Worm (Caenorhabditis elegans) whole organism, L4 larva: ENCODE results near the gene C50B8.4.

Experiments
- D1046.2 ChIP-seq: fragments of 200-800 bp; sonication (Bioruptor generic); IDR thresholded peaks from 2 replicates; pipeline ENCODE4 v1.3.6; 2022; ENCODE audit warnings: missing genetic modification characterization, missing compliant biosample characterization
- F10B5.3 ChIP-seq: sonication (generic microtip); optimal IDR thresholded peaks from 2 replicates; lab custom pipeline; 2016; ENCODE audit warnings: mild to moderate bottlenecking, missing genetic modification characterization, missing compliant biosample characterization
- F26F4.8 ChIP-seq: fragments of 200-800 bp; sonication (Bioruptor generic); conservative IDR thresholded peaks from 2 replicates; pipeline ENCODE4 v1.3.6; 2022; ENCODE audit warnings: missing genetic modification characterization, missing compliant biosample characterization
- F37D6.2 ChIP-seq: sonication (generic microtip); optimal IDR thresholded peaks from 2 replicates; lab custom pipeline; 2016; ENCODE audit warnings: mild to moderate bottlenecking, missing genetic modification characterization, missing compliant biosample characterization
- T20F7.1 ChIP-seq: fragments of 200-800 bp; sonication (Bioruptor generic); optimal IDR thresholded peaks from 2 replicates; lab custom pipeline; 2018; ENCODE audit warnings: mild to moderate bottlenecking, missing genetic modification characterization, missing compliant biosample characterization
- Y105C5A.15 ChIP-seq: fragments of 200-800 bp; sonication (Bioruptor generic); IDR thresholded peaks from 2 replicates; pipeline ENCODE4 v1.3.6; 2022; ENCODE audit warnings: missing genetic modification characterization, missing compliant biosample characterization
- aha-1 ChIP-seq: fragments of 150-350 bp; peaks from one replicate; lab custom pipeline; 2014; ENCODE audit warnings: missing biosample characterization, missing genetic modification characterization
- aly-2 ChIP-seq: sonication (generic microtip); optimal IDR thresholded peaks from 2 replicates; lab custom pipeline; 2018; ENCODE audit warnings: missing biosample characterization, missing genetic modification characterization
- ceh-20 ChIP-seq: fragments of 200-800 bp; sonication (Bioruptor generic); IDR thresholded peaks from 2 replicates; pipeline ENCODE4 v1.3.6; 2022; ENCODE audit warnings: missing genetic modification reagents, missing genetic modification characterization, missing compliant biosample characterization
- ceh-28 ChIP-seq: fragments of 150-350 bp; optimal IDR thresholded peaks from 2 replicates; lab custom pipeline; 2014; ENCODE audit warnings: missing biosample characterization, missing genetic modification reagents, missing genetic modification characterization
- ceh-44 ChIP-seq: fragments of 200-800 bp; sonication (Bioruptor generic); IDR thresholded peaks from 2 replicates; pipeline ENCODE4 v1.3.6; 2022; ENCODE audit warnings: missing genetic modification reagents, missing genetic modification characterization, missing compliant biosample characterization
- ceh-62 ChIP-seq: sonication (generic microtip); optimal IDR thresholded peaks from 2 replicates; lab custom pipeline; 2017; ENCODE audit warnings: missing biosample characterization, missing genetic modification characterization
- ces-1 ChIP-seq: fragments of 150-350 bp; sonication (generic microtip); optimal IDR thresholded peaks from 4 replicates; lab custom pipeline; 2014; ENCODE audit warnings: missing biosample characterization, missing genetic modification reagents, missing genetic modification characterization
- cey-2 ChIP-seq: sonication (generic microtip); optimal IDR thresholded peaks from 3 replicates; lab custom pipeline; 2017; ENCODE audit warnings: missing genetic modification characterization, mild to moderate bottlenecking, missing compliant biosample characterization, antibody characterized with exemption, borderline replicate concordance; ENCODE audit not compliant: insufficient read depth
- ctbp-1 ChIP-seq: fragments of 200-800 bp; sonication (Bioruptor generic); IDR thresholded peaks from 2 replicates; pipeline ENCODE4 v1.3.6; 2022; ENCODE audit warnings: missing genetic modification reagents, missing genetic modification characterization, missing compliant biosample characterization
- dmd-8 ChIP-seq: fragments of 200-800 bp; sonication (Bioruptor generic); IDR thresholded peaks from 2 replicates; pipeline ENCODE4 v1.3.6; 2022; ENCODE audit warnings: missing genetic modification characterization, missing compliant biosample characterization
- dmd-9 ChIP-seq: fragments of 200-800 bp; sonication (Bioruptor generic); IDR thresholded peaks from 2 replicates; pipeline ENCODE4 v1.3.6; 2022; ENCODE audit warnings: missing genetic modification reagents, missing genetic modification characterization, missing compliant biosample characterization
- dpl-1 ChIP-seq: fragments of 150-350 bp; optimal IDR thresholded peaks from 2 replicates; lab custom pipeline; 2014; ENCODE audit warnings: missing biosample characterization, missing genetic modification reagents, missing genetic modification characterization
- egl-43 ChIP-seq: fragments of 200-800 bp; sonication (Bioruptor generic); IDR thresholded peaks from 2 replicates; pipeline ENCODE4 v1.3.6; 2022; ENCODE audit warnings: missing genetic modification reagents, missing genetic modification characterization, missing compliant biosample characterization
- fkh-10 ChIP-seq: fragments of 150-350 bp; optimal IDR thresholded peaks from 2 replicates; lab custom pipeline; 2014; ENCODE audit warnings: missing biosample characterization, missing genetic modification reagents, missing genetic modification characterization
- hlh-11 ChIP-seq: fragments of 200-800 bp; sonication (Bioruptor generic); optimal IDR thresholded peaks from 2 replicates; lab custom pipeline; 2018; ENCODE audit warnings: mild to moderate bottlenecking, missing genetic modification characterization, missing compliant biosample characterization
- jun-1 ChIP-seq: fragments of 150-350 bp; optimal IDR thresholded peaks from 2 replicates; lab custom pipeline; 2014; ENCODE audit warnings: missing biosample characterization, missing genetic modification reagents, missing genetic modification characterization
- lin-1 ChIP-seq: fragments of 200-800 bp; sonication (Bioruptor generic); IDR thresholded peaks from 2 replicates; pipeline ENCODE4 v1.3.6; 2022; ENCODE audit warnings: missing genetic modification reagents, missing genetic modification characterization, missing compliant biosample characterization
- lin-29 ChIP-seq: fragments of 200-800 bp; sonication (Bioruptor generic); IDR thresholded peaks from 2 replicates; pipeline ENCODE4 v1.3.6; 2022; ENCODE audit warnings: missing genetic modification reagents, missing genetic modification characterization, missing compliant biosample characterization
- lin-38 ChIP-seq: fragments of 200-800 bp; sonication (Bioruptor generic); IDR thresholded peaks from 2 replicates; pipeline ENCODE4 v1.3.6; 2022; ENCODE audit warnings: missing genetic modification reagents, missing genetic modification characterization, missing compliant biosample characterization
- madf-5 ChIP-seq, 2 experiments: fragments of 200-800 bp; sonication (Bioruptor generic); IDR thresholded peaks; 2 replicates each; pipeline ENCODE4 v1.3.6; 2022; ENCODE audit warnings: missing compliant biosample characterization in 2 of 2, missing genetic modification characterization in 2 of 2
- mdl-1 ChIP-seq, 2 experiments: fragments of 150-350 bp in 1 of 2; sonication (generic microtip) in 1 of 2; optimal IDR thresholded peaks; 2 replicates each; lab custom pipeline; 2014 to 2017; ENCODE audit warnings: missing biosample characterization in 2 of 2, missing genetic modification characterization in 2 of 2
- mes-2 ChIP-seq: sonication (generic microtip); optimal IDR thresholded peaks from 2 replicates; lab custom pipeline; 2016; ENCODE audit warnings: missing genotype, mild to moderate bottlenecking, missing genetic modification characterization, missing compliant biosample characterization; ENCODE audit not compliant: poor library complexity, severe bottlenecking
- mxl-2 ChIP-seq: fragments of 200-800 bp; sonication (Bioruptor generic); conservative IDR thresholded peaks from 2 replicates; pipeline ENCODE4 v1.3.6; 2022; ENCODE audit warnings: missing genetic modification reagents, missing genetic modification characterization, missing compliant biosample characterization
- nhr-10 ChIP-seq: fragments of 150-350 bp; optimal IDR thresholded peaks from 2 replicates; lab custom pipeline; 2014; ENCODE audit warnings: missing biosample characterization, missing genetic modification characterization
- nhr-102 ChIP-seq: sonication (generic microtip); optimal IDR thresholded peaks from 2 replicates; lab custom pipeline; 2016; ENCODE audit warnings: mild to moderate bottlenecking, missing genetic modification characterization, moderate library complexity, missing compliant biosample characterization
- nhr-77 ChIP-seq: fragments of 150-350 bp; optimal IDR thresholded peaks from 2 replicates; lab custom pipeline; 2014; ENCODE audit warnings: missing biosample characterization, missing genetic modification characterization
- php-3 ChIP-seq: fragments of 200-800 bp; sonication (Bioruptor generic); IDR thresholded peaks from 2 replicates; pipeline ENCODE4 v1.3.6; 2022; ENCODE audit warnings: missing genetic modification reagents, missing genetic modification characterization, missing compliant biosample characterization
- set-16 ChIP-seq: fragments of 200-800 bp; sonication (Bioruptor generic); IDR thresholded peaks from 2 replicates; pipeline ENCODE4 v1.3.6; 2022; ENCODE audit warnings: missing genetic modification reagents, missing genetic modification characterization, missing compliant biosample characterization
- tra-1 ChIP-seq: fragments of 200-800 bp; sonication (Bioruptor generic); IDR thresholded peaks from 2 replicates; pipeline ENCODE4 v1.3.6; 2022; ENCODE audit warnings: missing genetic modification reagents, missing genetic modification characterization, missing compliant biosample characterization
- unc-62 ChIP-seq, 3 experiments: fragments of 150-350 bp in 1 of 3; sonication (generic microtip); optimal IDR thresholded peaks in 2 of 3; peaks in 1 of 3; 1 replicate in 1 of 3; 2 replicates in 2 of 3; lab custom pipeline; 2014 to 2017; ENCODE audit warnings: missing biosample characterization in 3 of 3, missing genetic modification characterization in 3 of 3, missing genetic modification reagents in 3 of 3, missing genotype in 1 of 3
- zag-1 ChIP-seq: fragments of 150-350 bp; optimal IDR thresholded peaks from 2 replicates; lab custom pipeline; 2014; ENCODE audit warnings: missing biosample characterization, missing genetic modification characterization
- zfp-2 ChIP-seq: sonication (generic microtip); optimal IDR thresholded peaks from 2 replicates; lab custom pipeline; 2016; ENCODE audit warnings: mild to moderate bottlenecking, missing genetic modification characterization, missing compliant biosample characterization
- zfp-3 ChIP-seq: fragments of 200-800 bp; sonication (Bioruptor generic); conservative IDR thresholded peaks from 2 replicates; pipeline ENCODE4 v1.3.6; 2022; ENCODE audit warnings: missing genetic modification reagents, missing genetic modification characterization, missing compliant biosample characterization
- ztf-11 ChIP-seq: fragments of 150-350 bp; optimal IDR thresholded peaks from 2 replicates; lab custom pipeline; 2014; ENCODE audit warnings: missing biosample characterization, missing genetic modification characterization

The C50B8.4 gene

DNA sequence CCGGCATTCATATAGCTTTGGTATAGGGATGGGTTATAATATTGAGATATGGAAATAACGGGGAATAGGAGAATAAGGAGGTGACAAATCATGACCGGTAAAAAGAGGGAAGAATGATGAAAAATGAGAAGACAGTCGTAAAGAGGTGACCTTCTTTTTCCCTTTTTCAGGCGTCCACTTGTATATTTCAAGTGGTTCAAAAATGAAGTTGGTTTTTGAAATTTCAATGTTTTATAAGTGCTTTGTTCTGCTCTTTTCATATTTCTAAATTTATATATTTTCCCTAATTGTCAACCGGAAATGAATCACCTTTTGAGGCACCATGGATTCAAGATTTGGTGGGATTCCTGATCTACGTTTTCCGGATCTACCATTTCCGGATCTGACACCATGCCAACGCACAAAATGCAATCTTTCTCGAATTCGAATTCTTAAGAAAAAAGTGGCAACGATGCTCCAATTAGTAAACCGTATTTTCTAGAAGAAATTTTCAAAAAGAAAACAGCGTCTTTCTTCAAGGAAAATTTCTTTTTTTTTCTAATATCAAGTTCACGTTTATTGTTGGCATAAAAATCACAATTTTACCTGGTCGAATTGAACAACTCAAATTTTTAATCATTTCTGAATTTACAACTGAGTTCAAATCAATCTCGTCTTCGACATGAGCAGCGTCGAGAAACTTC is 17.8 kb downstream of the C50B8.4 start, which contains the start of the genes F53F4.2 and F53F4.18:
F53F4.2 (minus strand) TSS at position 101 of the 683 bp plus-strand sequence.
F53F4.18 (plus strand) TSS at position 633 of the 683 bp plus-strand sequence.
- TF ChIP-seq zfp-3, result no peak
- no peak for TF ChIP-seq F37D6.2
- TF ChIP-seq ceh-20 (GFP tag; lab: Robert Waterston, UW), result no peak
- no peak for TF ChIP-seq ceh-44 (GFP tag; lab: Robert Waterston, UW)
- TF ChIP-seq egl-43 (GFP tag; lab: Robert Waterston, UW), result no peak
- TF ChIP-seq ztf-11 (tag; lab: Kevin White, UChicago), result no peak
- no peak for TF ChIP-seq ces-1 (GFP tag; lab: Kevin White, UChicago)
- TF ChIP-seq D1046.2, result no peak
- no peak for TF ChIP-seq set-16 (GFP tag; lab: Robert Waterston, UW)

DNA sequence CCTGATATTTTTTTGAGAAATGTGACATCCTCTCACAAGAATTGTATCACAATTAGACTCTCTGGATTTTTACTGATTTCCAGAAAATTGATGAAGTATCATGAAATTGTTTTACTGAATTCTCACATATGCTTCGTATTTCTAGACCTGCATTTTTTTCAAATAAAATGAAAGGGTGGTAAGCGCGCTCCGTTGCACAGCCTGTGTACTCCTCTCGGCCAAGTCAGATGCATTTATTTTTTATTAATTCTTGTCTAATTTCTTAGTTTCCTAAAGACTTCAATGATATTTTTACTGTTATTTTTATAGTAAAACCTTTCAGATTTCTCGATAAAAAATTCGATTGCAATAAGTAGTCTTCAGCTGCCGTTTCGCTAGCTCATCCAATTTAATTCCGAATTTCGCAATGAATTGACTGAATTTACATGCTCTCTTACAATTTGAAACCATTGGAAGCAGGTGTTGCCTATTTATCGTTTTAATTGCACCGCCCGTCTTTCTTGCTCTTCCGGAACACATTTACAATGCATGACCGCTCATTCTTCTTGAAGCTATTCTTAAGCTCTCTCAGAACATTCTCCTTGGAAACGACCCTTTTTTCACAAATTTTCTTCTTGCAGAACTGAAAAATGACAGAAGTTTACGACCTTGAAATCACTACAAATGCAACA is 19.8 kb downstream of the C50B8.4 start, which contains the start of gene tbcb-1:
tbcb-1 (plus strand) TSS at position 621 of the 671 bp plus-strand sequence.
- TF ChIP-seq nhr-77 (tag; lab: Kevin White, UChicago) (no peak), dpl-1 (GFP tag; lab: Kevin White, UChicago) (peak; percentile 56), lin-38 (peak; percentile 93), Y105C5A.15 (GFP tag; lab: Robert Waterston, UW) (no peak), ztf-11 (tag; lab: Kevin White, UChicago) (no peak), unc-62 (GFP tag; optimal IDR thresholded peaks at IDR 0.05 in 1 of 2; lab: Kevin White, UChicago) (peak in 1 of 2 experiments; percentile 53), unc-62 (tag; optimal IDR thresholded peaks at IDR 0.05; lab: Kevin White, UChicago) (no peak), mes-2 (tag; lab: Kevin White, UChicago) (peak; percentile 82), F26F4.8 (GFP tag; lab: Robert Waterston, UW) (no peak), T20F7.1 (GFP tag; lab: Kevin White, UChicago) (peak; percentile 46)
- TF ChIP-seq, all 104 proteins: peak for 5

DNA sequence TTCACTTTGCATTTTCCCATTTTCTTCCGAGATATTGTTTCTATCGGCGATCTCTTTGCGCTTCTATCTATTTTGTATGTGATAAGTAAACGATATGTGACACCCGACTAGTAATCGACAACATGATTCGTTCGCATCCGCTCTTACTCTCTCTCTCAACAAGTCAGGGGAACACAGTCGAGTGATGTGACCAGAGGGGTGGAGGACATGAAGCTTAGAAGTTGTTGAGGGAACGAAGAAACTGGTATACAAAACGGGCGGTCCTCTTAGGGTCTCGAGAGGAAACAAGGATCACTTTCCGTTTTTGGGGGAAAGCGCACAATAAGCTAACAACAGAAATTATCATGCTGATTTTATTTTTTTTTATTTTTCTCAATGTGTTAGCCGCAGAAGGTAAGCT is 21.3 kb downstream of the C50B8.4 start, which contains the start of gene F53F4.4:
F53F4.4 (plus strand) TSS at position 301 of the 400 bp plus-strand sequence.
- TF ChIP-seq cey-2 (tag; lab: Kevin White, UChicago), result no peak
- TF ChIP-seq unc-62 (GFP tag; optimal IDR thresholded peaks at IDR 0.05 in 1 of 2; lab: Kevin White, UChicago), result peak in 1 of 2 experiments; percentile 32
- no peak for TF ChIP-seq unc-62 (tag; optimal IDR thresholded peaks at IDR 0.05; lab: Kevin White, UChicago)
- peak; percentile 37 for TF ChIP-seq aha-1 (tag; lab: Kevin White, UChicago)
- peak; percentile 41 for TF ChIP-seq lin-38
- TF ChIP-seq egl-43 (GFP tag; lab: Robert Waterston, UW), result peak; percentile 25; the same call in 1 of the 2 replicates
- TF ChIP-seq ztf-11 (tag; lab: Kevin White, UChicago), result no peak

DNA sequence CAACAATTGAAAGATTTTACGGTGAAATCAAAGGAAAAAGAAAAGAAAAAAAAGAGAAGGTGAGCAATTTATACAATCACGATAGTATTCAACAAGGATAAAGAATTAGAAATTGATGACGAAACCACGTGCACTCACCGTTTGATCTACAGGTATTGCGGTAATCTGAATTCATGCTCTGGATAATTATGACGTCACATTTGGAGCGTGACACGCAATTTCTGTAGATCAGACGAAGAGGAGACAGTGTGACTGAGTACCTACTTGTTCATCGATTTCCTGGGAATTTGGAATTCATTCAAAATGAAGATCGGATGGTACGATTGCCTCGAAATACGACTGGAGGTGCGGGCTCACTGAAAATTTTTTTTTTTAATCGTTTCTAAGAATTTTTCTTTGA is 26.6 kb downstream of the C50B8.4 start:
- TF ChIP-seq ceh-44 (GFP tag; lab: Robert Waterston, UW) (no peak), tra-1 (GFP tag; lab: Robert Waterston, UW) (no peak), aly-2 (tag; lab: Kevin White, UChicago) (no peak), zag-1 (tag; lab: Kevin White, UChicago) (no peak), mdl-1 (tag; optimal IDR thresholded peaks at IDR 0.05; lab: Kevin White, UChicago) (no peak), mxl-2 (GFP tag; lab: Robert Waterston, UW) (no peak), ctbp-1 (no peak), lin-29 (GFP tag; lab: Robert Waterston, UW) (no peak)
- TF ChIP-seq, all 104 proteins: peak for 0

DNA sequence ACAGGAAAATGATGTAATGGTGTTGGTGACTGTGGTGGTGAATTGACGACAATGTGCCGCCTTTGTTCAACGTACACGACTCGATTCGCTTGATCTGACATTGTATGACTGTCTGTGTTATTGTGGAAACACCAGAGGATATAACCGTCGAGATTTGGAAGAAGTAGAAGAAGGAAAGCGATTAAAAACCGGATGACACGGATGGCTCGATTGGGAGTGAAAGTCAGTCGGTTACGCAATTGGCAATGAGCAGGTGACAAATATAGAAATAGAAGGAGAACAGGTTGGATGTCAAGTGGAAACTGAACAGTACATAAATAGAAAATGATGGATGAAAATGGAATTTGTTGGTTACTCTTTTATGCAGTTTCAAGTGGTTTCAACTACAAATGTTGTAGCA is 29.1 kb downstream of the C50B8.4 start, which contains the start of gene rdy-2:
rdy-2 (minus strand) TSS at position 101 of the 400 bp plus-strand sequence.
- no peak for TF ChIP-seq zfp-2 (tag; lab: Kevin White, UChicago)
- TF ChIP-seq F10B5.3 (tag; lab: Kevin White, UChicago), result no peak
- no peak for TF ChIP-seq hlh-11 (tag; lab: Kevin White, UChicago)
- no peak for TF ChIP-seq fkh-10
- no peak for TF ChIP-seq jun-1 (tag; lab: Kevin White, UChicago)
- no peak for TF ChIP-seq nhr-10
- no peak for TF ChIP-seq lin-1 (GFP tag; lab: Robert Waterston, UW)
- TF ChIP-seq dmd-9 (GFP tag; lab: Robert Waterston, UW), result no peak
- no peak for TF ChIP-seq dmd-8 (GFP tag; lab: Robert Waterston, UW)
- no peak for TF ChIP-seq nhr-102 (tag; lab: Kevin White, UChicago)
- no peak for TF ChIP-seq madf-5 (GFP tag; IDR thresholded peaks at IDR 0.05; lab: Robert Waterston, UW)
- TF ChIP-seq aly-2 (tag; lab: Kevin White, UChicago), result no peak
- no peak for TF ChIP-seq ceh-62 (tag; lab: Kevin White, UChicago)
- TF ChIP-seq php-3 (GFP tag; lab: Robert Waterston, UW), result no peak
- TF ChIP-seq ceh-28 (tag; lab: Kevin White, UChicago), result no peak
